Worm (Caenorhabditis elegans): ENCODE data around the gene clr-1.

DNA sequence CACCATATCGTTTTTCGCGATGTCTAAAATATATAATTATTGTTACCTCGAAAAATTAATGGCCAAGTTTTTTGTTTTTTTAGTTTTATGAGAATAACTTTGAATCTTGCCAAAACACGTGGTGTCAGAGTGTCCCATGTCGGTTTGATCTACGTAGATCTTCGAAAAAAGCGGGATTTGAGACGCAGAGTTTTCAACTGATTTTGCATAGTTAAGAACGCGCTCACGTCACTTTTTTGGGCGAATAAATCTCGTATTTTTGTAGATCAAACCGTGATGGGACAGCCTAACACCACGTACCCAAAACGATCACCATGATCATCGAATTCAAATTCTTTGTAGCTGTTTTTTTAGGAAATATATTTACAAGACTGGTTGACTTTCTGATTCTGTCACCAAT, 31.4 kb downstream of the clr-1 start:
- TF ChIP-seq ceh-22 (tag; optimal IDR thresholded peaks at IDR 0.05), result no peak
- no peak for TF ChIP-seq ceh-18 (tag; optimal IDR thresholded peaks at IDR 0.05)
- TF ChIP-seq hlh-8 (tag; optimal IDR thresholded peaks at IDR 0.05), result no peak
- no peak for TF ChIP-seq dmd-4 (tag; optimal IDR thresholded peaks at IDR 0.05; ENCODE audit: borderline replicate concordance)
- no peak for TF ChIP-seq fkh-10 (GFP tag; optimal IDR thresholded peaks at IDR 0.05)
- no peak for TF ChIP-seq hlh-30 (tag; optimal IDR thresholded peaks at IDR 0.05; ENCODE audit: insufficient read depth)
- no peak for TF ChIP-seq ceh-30 (tag; optimal IDR thresholded peaks at IDR 0.05)
- no peak for TF ChIP-seq lin-11 (tag; optimal IDR thresholded peaks at IDR 0.05)
- no peak for TF ChIP-seq C38D4.7 (GFP tag; optimal IDR thresholded peaks at IDR 0.05)
- no peak for TF ChIP-seq hlh-15 (tag; optimal IDR thresholded peaks at IDR 0.05)
- no peak for TF ChIP-seq F13H6.1 (tag; optimal IDR thresholded peaks at IDR 0.05)
